Worm (Caenorhabditis elegans) whole organism, L4 larva: ENCODE data around the gene C55B6.4.

Experiments
- D1046.2 ChIP-seq: fragments of 200-800 bp; sonication (Bioruptor generic); IDR thresholded peaks from 2 replicates; pipeline ENCODE4 v1.3.6; 2022; ENCODE audit warnings: missing genetic modification characterization, missing compliant biosample characterization
- F10B5.3 ChIP-seq: sonication (generic microtip); optimal IDR thresholded peaks from 2 replicates; lab custom pipeline; 2016; ENCODE audit warnings: mild to moderate bottlenecking, missing genetic modification characterization, missing compliant biosample characterization
- F37D6.2 ChIP-seq: sonication (generic microtip); optimal IDR thresholded peaks from 2 replicates; lab custom pipeline; 2016; ENCODE audit warnings: mild to moderate bottlenecking, missing genetic modification characterization, missing compliant biosample characterization
- F44E2.7 ChIP-seq: fragments of 200-800 bp; sonication (Bioruptor generic); IDR thresholded peaks from 2 replicates; pipeline ENCODE4 v2.1.2; 2022; ENCODE audit warnings: missing genetic modification characterization, missing compliant biosample characterization
- R02D3.7 ChIP-seq: fragments of 150-350 bp; sonication (generic microtip); optimal IDR thresholded peaks from 3 replicates; lab custom pipeline; 2014; ENCODE audit warnings: missing biosample characterization, missing genetic modification characterization
- T20F7.1 ChIP-seq: fragments of 200-800 bp; sonication (Bioruptor generic); optimal IDR thresholded peaks from 2 replicates; lab custom pipeline; 2018; ENCODE audit warnings: mild to moderate bottlenecking, missing genetic modification characterization, missing compliant biosample characterization
- T26A8.4 ChIP-seq: fragments of 200-800 bp; sonication (Bioruptor generic); IDR thresholded peaks from 2 replicates; pipeline ENCODE4 v1.3.6; 2022; ENCODE audit warnings: missing genetic modification characterization, missing compliant biosample characterization
- Y5F2A.4 ChIP-seq: fragments of 200-800 bp; sonication (Bioruptor generic); optimal IDR thresholded peaks from 2 replicates; lab custom pipeline; 2018; ENCODE audit warnings: mild to moderate bottlenecking, missing genetic modification characterization, missing compliant biosample characterization
- Y75B8A.6 ChIP-seq: fragments of 200-800 bp; sonication (Bioruptor generic); IDR thresholded peaks from 2 replicates; pipeline ENCODE4 v1.3.6; 2022; ENCODE audit warnings: missing genetic modification reagents, missing genetic modification characterization, missing compliant biosample characterization
- ZK337.2 ChIP-seq: fragments of 200-800 bp; sonication (Bioruptor generic); IDR thresholded peaks from 2 replicates; pipeline ENCODE4 v1.3.6; 2022; ENCODE audit warnings: missing genetic modification reagents, missing genetic modification characterization, missing compliant biosample characterization
- aha-1 ChIP-seq: fragments of 150-350 bp; peaks from one replicate; lab custom pipeline; 2014; ENCODE audit warnings: missing biosample characterization, missing genetic modification characterization
- ceh-32 ChIP-seq: sonication (generic microtip); optimal IDR thresholded peaks from 2 replicates; lab custom pipeline; 2016; ENCODE audit warnings: mild to moderate bottlenecking, missing genetic modification characterization, missing compliant biosample characterization; ENCODE audit not compliant: poor library complexity
- ceh-82 ChIP-seq: sonication (generic microtip); optimal IDR thresholded peaks from 2 replicates; lab custom pipeline; 2017; ENCODE audit warnings: missing biosample characterization, missing genetic modification characterization
- cey-2 ChIP-seq: sonication (generic microtip); optimal IDR thresholded peaks from 3 replicates; lab custom pipeline; 2017; ENCODE audit warnings: missing genetic modification characterization, mild to moderate bottlenecking, missing compliant biosample characterization, antibody characterized with exemption, borderline replicate concordance; ENCODE audit not compliant: insufficient read depth
- ctbp-1 ChIP-seq: fragments of 200-800 bp; sonication (Bioruptor generic); IDR thresholded peaks from 2 replicates; pipeline ENCODE4 v1.3.6; 2022; ENCODE audit warnings: missing genetic modification reagents, missing genetic modification characterization, missing compliant biosample characterization
- daf-19 ChIP-seq: fragments of 200-800 bp; sonication (Bioruptor generic); conservative IDR thresholded peaks from 2 replicates; pipeline ENCODE4 v1.3.6; 2022; ENCODE audit warnings: missing genetic modification characterization, missing compliant biosample characterization
- dmd-6 ChIP-seq: fragments of 200-800 bp; sonication (Bioruptor generic); IDR thresholded peaks from 2 replicates; pipeline ENCODE4 v1.3.6; 2022; ENCODE audit warnings: missing genetic modification reagents, missing genetic modification characterization, missing compliant biosample characterization
- dmd-8 ChIP-seq: fragments of 200-800 bp; sonication (Bioruptor generic); IDR thresholded peaks from 2 replicates; pipeline ENCODE4 v1.3.6; 2022; ENCODE audit warnings: missing genetic modification characterization, missing compliant biosample characterization
- dmd-9 ChIP-seq: fragments of 200-800 bp; sonication (Bioruptor generic); IDR thresholded peaks from 2 replicates; pipeline ENCODE4 v1.3.6; 2022; ENCODE audit warnings: missing genetic modification reagents, missing genetic modification characterization, missing compliant biosample characterization
- egl-27 ChIP-seq: sonication (generic microtip); optimal IDR thresholded peaks from 3 replicates; lab custom pipeline; 2017; ENCODE audit warnings: missing biosample characterization, missing genetic modification reagents, missing genetic modification characterization
- egl-43 ChIP-seq: fragments of 200-800 bp; sonication (Bioruptor generic); IDR thresholded peaks from 2 replicates; pipeline ENCODE4 v1.3.6; 2022; ENCODE audit warnings: missing genetic modification reagents, missing genetic modification characterization, missing compliant biosample characterization
- fkh-10 ChIP-seq: fragments of 150-350 bp; optimal IDR thresholded peaks from 2 replicates; lab custom pipeline; 2014; ENCODE audit warnings: missing biosample characterization, missing genetic modification reagents, missing genetic modification characterization
- fos-1 ChIP-seq: fragments of 150-350 bp; optimal IDR thresholded peaks from 2 replicates; lab custom pipeline; 2014; ENCODE audit warnings: missing biosample characterization, missing genetic modification characterization
- hif-1 ChIP-seq, 2 experiments: sonication (generic microtip); optimal IDR thresholded peaks; 2 replicates each; lab custom pipeline; 2016 to 2017; ENCODE audit warnings: missing compliant biosample characterization in 2 of 2, missing genetic modification characterization in 2 of 2, missing genetic modification reagents in 2 of 2, missing genotype in 2 of 2, mild to moderate bottlenecking in 1 of 2
- hlh-11 ChIP-seq: fragments of 200-800 bp; sonication (Bioruptor generic); optimal IDR thresholded peaks from 2 replicates; lab custom pipeline; 2018; ENCODE audit warnings: mild to moderate bottlenecking, missing genetic modification characterization, missing compliant biosample characterization
- hlh-30 ChIP-seq: sonication (generic microtip); optimal IDR thresholded peaks from 2 replicates; lab custom pipeline; 2017; ENCODE audit warnings: antibody characterized with exemption, mild to moderate bottlenecking, missing genetic modification characterization, missing compliant biosample characterization; ENCODE audit not compliant: insufficient read depth
- jun-1 ChIP-seq: fragments of 150-350 bp; optimal IDR thresholded peaks from 2 replicates; lab custom pipeline; 2014; ENCODE audit warnings: missing biosample characterization, missing genetic modification reagents, missing genetic modification characterization
- lir-3 ChIP-seq: sonication (generic microtip); optimal IDR thresholded peaks from 2 replicates; lab custom pipeline; 2016; ENCODE audit warnings: mild to moderate bottlenecking, missing genetic modification characterization, missing compliant biosample characterization
- lsy-2 ChIP-seq, 2 experiments: fragments of 150-350 bp in 1 of 2; sonication (generic microtip) in 1 of 2; optimal IDR thresholded peaks; 2 replicates each; lab custom pipeline; 2014 to 2017; ENCODE audit warnings: missing biosample characterization in 2 of 2, missing genetic modification characterization in 2 of 2
- madf-9 ChIP-seq: fragments of 200-800 bp; sonication (Bioruptor generic); conservative IDR thresholded peaks from 2 replicates; pipeline ENCODE4 v1.3.6; 2022; ENCODE audit warnings: missing genetic modification reagents, missing genetic modification characterization, missing compliant biosample characterization
- nhr-102 ChIP-seq: sonication (generic microtip); optimal IDR thresholded peaks from 2 replicates; lab custom pipeline; 2016; ENCODE audit warnings: mild to moderate bottlenecking, missing genetic modification characterization, moderate library complexity, missing compliant biosample characterization
- nhr-11 ChIP-seq: fragments of 150-350 bp; optimal IDR thresholded peaks from 2 replicates; lab custom pipeline; 2014; ENCODE audit warnings: missing biosample characterization, missing genetic modification characterization
- nhr-111 ChIP-seq: fragments of 200-800 bp; sonication (Bioruptor generic); optimal IDR thresholded peaks from 2 replicates; lab custom pipeline; 2018; ENCODE audit warnings: mild to moderate bottlenecking, missing genetic modification characterization, missing compliant biosample characterization
- nhr-28 ChIP-seq: fragments of 150-350 bp; optimal IDR thresholded peaks from 2 replicates; lab custom pipeline; 2014; ENCODE audit warnings: missing biosample characterization, missing genetic modification characterization
- nhr-42 ChIP-seq: fragments of 200-800 bp; sonication (Bioruptor generic); IDR thresholded peaks from 2 replicates; pipeline ENCODE4 v1.3.6; 2022; ENCODE audit warnings: missing genetic modification characterization, missing compliant biosample characterization
- nhr-48 ChIP-seq: sonication (generic microtip); optimal IDR thresholded peaks from 2 replicates; lab custom pipeline; 2016; ENCODE audit warnings: mild to moderate bottlenecking, missing genetic modification characterization, missing compliant biosample characterization
- nhr-6 ChIP-seq: fragments of 150-350 bp; optimal IDR thresholded peaks from 2 replicates; lab custom pipeline; 2014; ENCODE audit warnings: missing biosample characterization, missing genetic modification characterization
- nhr-76 ChIP-seq: fragments of 150-350 bp; optimal IDR thresholded peaks from 2 replicates; lab custom pipeline; 2014; ENCODE audit warnings: missing biosample characterization, missing genetic modification characterization
- nhr-77 ChIP-seq: fragments of 150-350 bp; optimal IDR thresholded peaks from 2 replicates; lab custom pipeline; 2014; ENCODE audit warnings: missing biosample characterization, missing genetic modification characterization
- pha-4 ChIP-seq, 2 experiments: fragments of 150-350 bp in 1 of 2; fragments of 200-800 bp in 1 of 2; sonication (Bioruptor generic) in 1 of 2; IDR thresholded peaks in 1 of 2; optimal IDR thresholded peaks in 1 of 2; 2 replicates each; pipeline versions ENCODE4 v1.3.6 to Lab custom; 2014 to 2022; ENCODE audit warnings: missing genetic modification characterization in 2 of 2, missing genetic modification reagents in 2 of 2, missing biosample characterization in 1 of 2, missing compliant biosample characterization in 1 of 2
- php-3 ChIP-seq: fragments of 200-800 bp; sonication (Bioruptor generic); IDR thresholded peaks from 2 replicates; pipeline ENCODE4 v1.3.6; 2022; ENCODE audit warnings: missing genetic modification reagents, missing genetic modification characterization, missing compliant biosample characterization
- rbr-2 ChIP-seq: sonication (generic microtip); optimal IDR thresholded peaks from 2 replicates; lab custom pipeline; 2016; ENCODE audit warnings: missing genotype, missing genetic modification characterization, missing compliant biosample characterization
- saeg-2 ChIP-seq: fragments of 200-800 bp; sonication (Bioruptor generic); IDR thresholded peaks from 2 replicates; pipeline ENCODE4 v1.3.6; 2022; ENCODE audit warnings: missing genetic modification reagents, missing genetic modification characterization, missing compliant biosample characterization
- snpc-1.2 ChIP-seq: fragments of 200-800 bp; sonication (Bioruptor generic); IDR thresholded peaks from 2 replicates; pipeline ENCODE4 v1.3.6; 2022; ENCODE audit warnings: missing genetic modification reagents, missing genetic modification characterization, missing compliant biosample characterization
- snpc-4 ChIP-seq: fragments of 150-350 bp; optimal IDR thresholded peaks from 2 replicates; lab custom pipeline; 2014; ENCODE audit warnings: missing biosample characterization, missing genetic modification characterization
- spr-1 ChIP-seq: sonication (generic microtip); optimal IDR thresholded peaks from 2 replicates; lab custom pipeline; 2016; ENCODE audit warnings: mild to moderate bottlenecking, missing genetic modification characterization, missing compliant biosample characterization
- unc-39 ChIP-seq: sonication (generic microtip); optimal IDR thresholded peaks from 2 replicates; lab custom pipeline; 2017; ENCODE audit warnings: missing biosample characterization, missing genetic modification characterization
- zfp-2 ChIP-seq: sonication (generic microtip); optimal IDR thresholded peaks from 2 replicates; lab custom pipeline; 2016; ENCODE audit warnings: mild to moderate bottlenecking, missing genetic modification characterization, missing compliant biosample characterization
- zfp-3 ChIP-seq: fragments of 200-800 bp; sonication (Bioruptor generic); conservative IDR thresholded peaks from 2 replicates; pipeline ENCODE4 v1.3.6; 2022; ENCODE audit warnings: missing genetic modification reagents, missing genetic modification characterization, missing compliant biosample characterization
- zip-11 ChIP-seq: fragments of 200-800 bp; sonication (Bioruptor generic); IDR thresholded peaks from 2 replicates; pipeline ENCODE4 v1.3.6; 2022; ENCODE audit warnings: missing genetic modification characterization, missing compliant biosample characterization

Gene C55B6.4

ce11 chrX:7181627-7182026, 5.9 kb downstream of the C55B6.4 start (continued):
- TF ChIP-seq lir-3 (tag; lab: Kevin White, UChicago) (peak; percentile 1), dmd-6 (GFP tag; lab: Robert Waterston, UW) (peak; percentile 89), F37D6.2 (tag; lab: Kevin White, UChicago) (peak; percentile 86), nhr-28 (tag; lab: Kevin White, UChicago) (peak; percentile 95), fos-1 (peak; percentile 60), T20F7.1 (GFP tag; lab: Kevin White, UChicago) (peak; percentile 90), nhr-42 (GFP tag; lab: Robert Waterston, UW) (peak; percentile 97), pha-4 (GFP tag; IDR thresholded peaks at IDR 0.05; lab: Robert Waterston, UW) (peak; percentile 84), pha-4 (tag; optimal IDR thresholded peaks at IDR 0.05; lab: Kevin White, UChicago) (peak; percentile 50), F44E2.7 (no peak), zip-11 (GFP tag; lab: Robert Waterston, UW) (no peak), spr-1 (tag; lab: Kevin White, UChicago) (peak; percentile 88), D1046.2 (GFP tag; lab: Robert Waterston, UW) (0 out of 2 replicates have a peak, but pooled peaks have one; percentile 49), dmd-9 (GFP tag; lab: Robert Waterston, UW) (no peak), egl-27 (tag; lab: Kevin White, UChicago) (no peak), daf-19 (GFP tag; lab: Robert Waterston, UW) (no peak), nhr-11 (tag; lab: Kevin White, UChicago) (peak; percentile 75), ceh-32 (tag; lab: Kevin White, UChicago) (peak; percentile 49), madf-9 (GFP tag; lab: Robert Waterston, UW) (peak; percentile 89), zfp-2 (tag; lab: Kevin White, UChicago) (peak; percentile 47), nhr-111 (no peak), saeg-2 (peak; percentile 81; the same call in 1 of the 2 replicates), zfp-3 (GFP tag; lab: Robert Waterston, UW) (peak; percentile 90), snpc-4 (tag; lab: Kevin White, UChicago) (no peak), R02D3.7 (tag; lab: Kevin White, UChicago) (no peak), nhr-77 (tag; lab: Kevin White, UChicago) (peak; percentile 99), nhr-102 (peak; percentile 98), unc-39 (tag; lab: Kevin White, UChicago) (no peak), fkh-10 (no peak), ctbp-1 (GFP tag; lab: Robert Waterston, UW) (no peak), Y75B8A.6 (GFP tag; lab: Robert Waterston, UW) (no peak), nhr-6 (tag; lab: Kevin White, UChicago) (peak; percentile 97), aha-1 (tag; lab: Kevin White, UChicago) (peak; percentile 86), hif-1 (tag; optimal IDR thresholded peaks at IDR 0.05; lab: Kevin White, UChicago) (peak in 1 of 2 experiments; percentile 51), hlh-30 (peak; percentile 87), ZK337.2 (GFP tag; lab: Robert Waterston, UW) (no peak), F10B5.3 (peak; percentile 66), cey-2 (no peak), rbr-2 (peak; percentile 94)

ce11 chrX:7177341-7177740, 10.2 kb downstream of the C55B6.4 start, which contains the start of gene F43E12.1:
Gene F43E12.1 (plus strand): TSS chrX:7177641.
- TF ChIP-seq jun-1 (tag; lab: Kevin White, UChicago): no peak
- TF ChIP-seq php-3 (GFP tag; lab: Robert Waterston, UW): no peak
- no peak for TF ChIP-seq hlh-11 (tag; lab: Kevin White, UChicago)
- no peak for TF ChIP-seq zfp-3 (GFP tag; lab: Robert Waterston, UW)
- TF ChIP-seq ceh-32 (tag; lab: Kevin White, UChicago): no peak
- TF ChIP-seq egl-43 (GFP tag; lab: Robert Waterston, UW): no peak
- TF ChIP-seq nhr-48 (tag; lab: Kevin White, UChicago): no peak
- no peak for TF ChIP-seq Y5F2A.4
- TF ChIP-seq madf-9 (GFP tag; lab: Robert Waterston, UW): no peak
- TF ChIP-seq T26A8.4 (GFP tag; lab: Robert Waterston, UW): no peak
- no peak for TF ChIP-seq zip-11 (GFP tag; lab: Robert Waterston, UW)
- TF ChIP-seq snpc-1.2: no peak
- no peak for TF ChIP-seq Y75B8A.6 (GFP tag; lab: Robert Waterston, UW)
- TF ChIP-seq lsy-2 (tag; optimal IDR thresholded peaks at IDR 0.05; lab: Kevin White, UChicago): no peak
- no peak for TF ChIP-seq ceh-82 (tag; lab: Kevin White, UChicago)
- TF ChIP-seq dmd-8 (GFP tag; lab: Robert Waterston, UW): no peak
- TF ChIP-seq nhr-76 (tag; lab: Kevin White, UChicago): no peak
